Worm (Caenorhabditis elegans): ENCODE results near the gene C47D12.4.

DNA sequence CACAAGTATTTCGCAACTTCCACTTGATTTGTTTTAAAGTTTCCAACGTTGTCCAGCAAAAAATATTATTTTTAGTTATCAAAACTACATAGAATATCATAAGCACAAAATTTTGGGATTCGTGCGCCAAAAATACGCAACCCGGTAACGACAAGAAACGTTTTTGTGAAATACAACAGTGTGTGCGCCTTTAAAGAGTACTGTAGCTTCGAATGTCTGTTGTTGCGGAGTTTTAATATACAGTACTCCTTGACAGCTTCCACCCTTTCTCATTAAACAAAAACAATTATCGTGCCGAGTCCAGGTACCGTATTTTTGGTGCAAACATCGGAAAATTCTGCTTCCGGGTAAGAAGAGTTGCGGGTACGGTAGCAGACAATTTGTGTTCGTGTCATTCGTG lies 1.4 kb upstream of the C47D12.4 start:
- TF ChIP-seq ztf-23 (GFP tag; IDR thresholded peaks at IDR 0.05) (no peak), tab-1 (GFP tag; IDR thresholded peaks at IDR 0.05) (no peak), flt-1 (GFP tag; IDR thresholded peaks at IDR 0.05) (no peak), ref-1 (GFP tag; conservative IDR thresholded peaks at IDR 0.05) (no peak), T22C8.4 (GFP tag; IDR thresholded peaks at IDR 0.05) (no peak), cog-1 (tag; optimal IDR thresholded peaks at IDR 0.05) (no peak)

All from whole organism, midembryonic.